Fruit fly (Drosophila melanogaster): Measurements from ENCODE around the gene nAChRbeta3.

Gene nAChRbeta3

dm6 chr2L:523165-523835 lies 21.6 kb upstream of the nAChRbeta3 start (continued):
- TF ChIP-seq H2.0 (GFP tag; IDR thresholded peaks at IDR 0.05) (0 out of 2 replicates have a peak, but pooled peaks have one; percentile 8), Nf-YA (GFP tag; IDR thresholded peaks at IDR 0.05) (peak; percentile 60; the same call in 1 of the 2 replicates), Ravus (GFP tag; IDR thresholded peaks at IDR 0.05) (no peak), da (GFP tag; optimal IDR thresholded peaks at IDR 0.05) (peak; percentile 13), H15 (GFP tag; IDR thresholded peaks at IDR 0.05) (no peak), CG15011 (GFP tag; optimal IDR thresholded peaks at IDR 0.05) (no peak), NfI (GFP tag; optimal IDR thresholded peaks at IDR 0.05) (peak; percentile 22), CG15696 (tag; optimal IDR thresholded peaks at IDR 0.05) (no peak), vvl (GFP tag; IDR thresholded peaks at IDR 0.05) (peak; percentile 59), CG9215 (GFP tag; IDR thresholded peaks at IDR 0.05) (no peak), CG14860 (GFP tag; IDR thresholded peaks at IDR 0.05; ENCODE audit: partially characterized antibody) (no peak), CG1602 (GFP tag; optimal IDR thresholded peaks at IDR 0.05) (no peak), hkb (optimal IDR thresholded peaks at IDR 0.05) (no peak), hkb (GFP tag; IDR thresholded peaks at IDR 0.05) (peak; percentile 60), CG17385 (GFP tag; optimal IDR thresholded peaks at IDR 0.05) (peak; percentile 42), eyg (GFP tag; optimal IDR thresholded peaks at IDR 0.05) (peak; percentile 45), CG33213 (GFP tag; optimal IDR thresholded peaks at IDR 0.05) (peak; percentile 9), fd96Cb (tag; optimal IDR thresholded peaks at IDR 0.05) (no peak), CG10979 (tag; optimal IDR thresholded peaks at IDR 0.05) (peak; percentile 18), Hand (GFP tag; optimal IDR thresholded peaks at IDR 0.05) (peak; percentile 19), CG12744 (GFP tag; optimal IDR thresholded peaks at IDR 0.05) (peak; percentile 8), zen (tag; optimal IDR thresholded peaks at IDR 0.05) (peak; percentile 12), CG4328 (GFP tag; optimal IDR thresholded peaks at IDR 0.05) (no peak), CG31365 (tag; optimal IDR thresholded peaks at IDR 0.05) (peak; percentile 0), CG7372 (GFP tag; IDR thresholded peaks at IDR 0.05) (no peak), caup (GFP tag; optimal IDR thresholded peaks at IDR 0.05; ENCODE audit: severe bottlenecking) (peak; percentile 22), CG14710 (tag; optimal IDR thresholded peaks at IDR 0.05) (peak; percentile 25), Blimp-1 (GFP tag; optimal IDR thresholded peaks at IDR 0.05) (peak; percentile 19), NC2α (GFP tag; optimal IDR thresholded peaks at IDR 0.05) (no peak), CG7963 (GFP tag; IDR thresholded peaks at IDR 0.05; ENCODE audit: partially characterized antibody) (no peak), CG10543 (GFP tag; optimal IDR thresholded peaks at IDR 0.05) (peak; percentile 97), sqz (GFP tag; optimal IDR thresholded peaks at IDR 0.05) (peak; percentile 42), CG15479 (GFP tag; optimal IDR thresholded peaks at IDR 0.05) (peak; percentile 78), tna (GFP tag; IDR thresholded peaks at IDR 0.05; ENCODE audit: partially characterized antibody) (peak; percentile 70), Six4 (GFP tag; optimal IDR thresholded peaks at IDR 0.05) (no peak), CG3407 (GFP tag; optimal IDR thresholded peaks at IDR 0.05) (peak; percentile 27), CG13624 (GFP tag; optimal IDR thresholded peaks at IDR 0.05) (peak; percentile 31), seq (GFP tag; IDR thresholded peaks at IDR 0.05) (no peak), kni (GFP tag; optimal IDR thresholded peaks at IDR 0.05) (peak; percentile 96), CG30020 (tag; optimal IDR thresholded peaks at IDR 0.05) (no peak), hbn (GFP tag; IDR thresholded peaks at IDR 0.05; ENCODE audit: partially characterized antibody) (peak; percentile 52; the same call in 1 of the 2 replicates), sug (tag; optimal IDR thresholded peaks at IDR 0.05) (peak; percentile 60), CG16863 (GFP tag; optimal IDR thresholded peaks at IDR 0.05) (no peak), Ets65A (GFP tag) (no peak), Ada2b (GFP tag; IDR thresholded peaks at IDR 0.05) (0 out of 2 replicates have a peak, but pooled peaks have one; percentile 12), nom (GFP tag; optimal IDR thresholded peaks at IDR 0.05) (peak; percentile 50), z (GFP tag; IDR thresholded peaks at IDR 0.05) (peak; percentile 57; the same call in 1 of the 3 replicates), zen2 (GFP tag; IDR thresholded peaks at IDR 0.05; ENCODE audit: partially characterized antibody) (peak; percentile 73), Meics (GFP tag; optimal IDR thresholded peaks at IDR 0.05) (peak; percentile 38)

Measured in whole organism, embryonic.